Worm (Caenorhabditis elegans) whole organism, L2 larva: Measurements from ENCODE around the gene B0454.8.
"Not testable (repeated sequence)": the region's sequence is repeated elsewhere in the genome, so short reads cannot be mapped to it uniquely, and the experiment has no call there.

Experiments used
- lin-13 ChIP-seq: fragments of 150-350 bp; optimal IDR thresholded peaks from 2 replicates; lab custom pipeline; 2014; ENCODE audit warnings: missing biosample characterization, missing genetic modification reagents, missing genetic modification characterization
- nhr-12 ChIP-seq: fragments of 150-350 bp; optimal IDR thresholded peaks from 2 replicates; lab custom pipeline; 2014; ENCODE audit warnings: missing biosample characterization, missing genetic modification characterization
- nhr-237 ChIP-seq: fragments of 150-350 bp; optimal IDR thresholded peaks from 2 replicates; lab custom pipeline; 2014; ENCODE audit warnings: missing biosample characterization, missing genetic modification characterization

ce11 chrII:3032480-3032879 lies 10.8 kb downstream of the B0454.8 start, which contains the start of gene B0454.6:
- not testable (repeated sequence) for TF ChIP-seq lin-13 (GFP tag; lab: Kevin White, UChicago); nhr-12 (tag; lab: Kevin White, UChicago); nhr-237 (tag; lab: Kevin White, UChicago)
